Worm (Caenorhabditis elegans) whole organism, early embryonic: ENCODE results near the gene far-3.

Experiments
- B0310.2 ChIP-seq: sonication (generic microtip); optimal IDR thresholded peaks from 2 replicates; lab custom pipeline; 2016; ENCODE audit warnings: mild to moderate bottlenecking, missing genetic modification characterization, missing compliant biosample characterization
- F13C5.2 ChIP-seq: sonication (generic microtip); optimal IDR thresholded peaks from 2 replicates; lab custom pipeline; 2017; ENCODE audit warnings: mild to moderate bottlenecking, missing genetic modification characterization, inconsistent platforms, missing compliant biosample characterization
- aly-1 ChIP-seq: sonication (generic microtip); optimal IDR thresholded peaks from 2 replicates; lab custom pipeline; 2016; ENCODE audit warnings: missing genetic modification characterization, missing compliant biosample characterization
- ama-1 ChIP-seq: fragments of 150-350 bp; optimal IDR thresholded peaks from 2 replicates; lab custom pipeline; 2014
- ceh-13 ChIP-seq: fragments of 200-800 bp; sonication (Bioruptor generic); optimal IDR thresholded peaks from 2 replicates; lab custom pipeline; 2018; ENCODE audit warnings: mild to moderate bottlenecking, missing genetic modification characterization, missing compliant biosample characterization
- ceh-36 ChIP-seq: sonication (generic microtip); optimal IDR thresholded peaks from 2 replicates; lab custom pipeline; 2016; ENCODE audit warnings: missing genetic modification characterization, inconsistent platforms, missing compliant biosample characterization
- ets-7 ChIP-seq: sonication (generic microtip); optimal IDR thresholded peaks from 2 replicates; lab custom pipeline; 2016; ENCODE audit warnings: missing genotype, missing genetic modification characterization, missing compliant biosample characterization
- flt-1 ChIP-seq: fragments of 200-800 bp; sonication (Bioruptor generic); IDR thresholded peaks from 2 replicates; pipeline ENCODE4 v1.3.6; 2022; ENCODE audit warnings: missing genetic modification characterization, missing compliant biosample characterization
- hmbx-1 ChIP-seq: sonication (generic microtip); optimal IDR thresholded peaks from 2 replicates; lab custom pipeline; 2016; ENCODE audit warnings: mild to moderate bottlenecking, missing genetic modification characterization, missing compliant biosample characterization
- hmg-4 ChIP-seq: fragments of 200-800 bp; sonication (Bioruptor generic); optimal IDR thresholded peaks from 2 replicates; lab custom pipeline; 2018; ENCODE audit warnings: mild to moderate bottlenecking, missing genetic modification characterization, missing compliant biosample characterization
- hnd-1 ChIP-seq: sonication (generic microtip); optimal IDR thresholded peaks from 2 replicates; lab custom pipeline; 2016; ENCODE audit warnings: missing genetic modification characterization, missing compliant biosample characterization
- pes-1 ChIP-seq: fragments of 200-800 bp; sonication (Bioruptor generic); IDR thresholded peaks from 2 replicates; pipeline ENCODE4 v1.3.6; 2022; ENCODE audit warnings: missing genetic modification reagents, missing genetic modification characterization, missing compliant biosample characterization
- scrt-1 ChIP-seq: fragments of 200-800 bp; sonication (Bioruptor generic); IDR thresholded peaks from 2 replicates; pipeline ENCODE4 v1.3.6; 2022; ENCODE audit warnings: missing genetic modification characterization, missing compliant biosample characterization
- sea-1 ChIP-seq: fragments of 200-800 bp; sonication (Bioruptor generic); conservative IDR thresholded peaks from 2 replicates; pipeline ENCODE4 v1.3.6; 2022; ENCODE audit warnings: missing genetic modification characterization, missing compliant biosample characterization
- tbx-11 ChIP-seq: fragments of 200-800 bp; sonication (Bioruptor generic); IDR thresholded peaks from 2 replicates; pipeline ENCODE4 v1.3.6; 2022; ENCODE audit warnings: missing genetic modification characterization, missing compliant biosample characterization
- tbx-37 ChIP-seq: fragments of 200-800 bp; sonication (Bioruptor generic); conservative IDR thresholded peaks from 2 replicates; pipeline ENCODE4 v1.3.6; 2022; ENCODE audit warnings: missing genetic modification reagents, missing genetic modification characterization, missing compliant biosample characterization
- tra-4 ChIP-seq: sonication (generic microtip); optimal IDR thresholded peaks from 2 replicates; lab custom pipeline; 2017; ENCODE audit warnings: missing genetic modification characterization, missing compliant biosample characterization

The far-3 gene

ce11 chrV:13022265-13022664 lies 24.9 kb upstream of the far-3 start:
- TF ChIP-seq ceh-36 (tag; lab: Kevin White, UChicago), result no peak
- no peak for TF ChIP-seq ceh-13 (GFP tag; lab: Kevin White, UChicago)
- no peak for TF ChIP-seq B0310.2
- no peak for TF ChIP-seq ama-1 (lab: Kevin White, UChicago)
- no peak for TF ChIP-seq ets-7 (tag; lab: Kevin White, UChicago)
- TF ChIP-seq tra-4 (tag; lab: Kevin White, UChicago), result no peak
- TF ChIP-seq F13C5.2 (tag; lab: Kevin White, UChicago), result no peak
- no peak for TF ChIP-seq tbx-37 (GFP tag; lab: Robert Waterston, UW)
- no peak for TF ChIP-seq flt-1 (GFP tag; lab: Robert Waterston, UW)
- TF ChIP-seq hnd-1 (tag; lab: Kevin White, UChicago), result no peak
- TF ChIP-seq aly-1 (tag; lab: Kevin White, UChicago), result no peak
- no peak for TF ChIP-seq scrt-1 (GFP tag; lab: Robert Waterston, UW)
- TF ChIP-seq hmg-4 (GFP tag; lab: Kevin White, UChicago), result no peak
- TF ChIP-seq hmbx-1 (tag; lab: Kevin White, UChicago), result no peak
- TF ChIP-seq sea-1, result no peak
- TF ChIP-seq pes-1, result no peak
- no peak for TF ChIP-seq tbx-11 (GFP tag; lab: Robert Waterston, UW)

DNA sequence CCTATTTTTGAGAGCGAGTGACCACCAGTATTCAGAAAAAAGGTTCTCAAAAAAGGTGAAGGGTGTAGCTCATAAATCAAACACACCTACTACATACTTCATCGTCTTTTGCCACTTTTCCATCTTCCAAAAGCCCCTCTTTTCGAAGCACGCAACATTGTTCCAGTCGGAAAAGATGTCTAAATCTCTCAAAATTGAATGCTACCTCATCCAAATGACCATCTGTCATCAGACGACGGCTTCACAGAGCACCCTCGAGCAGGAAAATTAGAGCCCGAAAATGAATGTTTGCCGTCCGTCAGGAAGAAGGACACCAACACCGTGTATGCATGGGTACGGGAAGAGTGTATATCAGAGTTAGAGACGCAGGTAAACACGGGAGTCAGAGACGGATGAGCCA lies 24.2 kb upstream of the far-3 start:
- no peak for TF ChIP-seq hmbx-1 (tag; lab: Kevin White, UChicago)
- no peak for TF ChIP-seq scrt-1 (GFP tag; lab: Robert Waterston, UW)
- TF ChIP-seq sea-1, result no peak
- TF ChIP-seq ceh-13 (GFP tag; lab: Kevin White, UChicago), result no peak
- no peak for TF ChIP-seq F13C5.2 (tag; lab: Kevin White, UChicago)
- no peak for TF ChIP-seq ama-1 (lab: Kevin White, UChicago)
- TF ChIP-seq hmg-4 (GFP tag; lab: Kevin White, UChicago), result no peak
- no peak for TF ChIP-seq ets-7 (tag; lab: Kevin White, UChicago)
- no peak for TF ChIP-seq hnd-1 (tag; lab: Kevin White, UChicago)
- TF ChIP-seq aly-1 (tag; lab: Kevin White, UChicago), result no peak
- no peak for TF ChIP-seq tbx-37 (GFP tag; lab: Robert Waterston, UW)
- no peak for TF ChIP-seq tra-4 (tag; lab: Kevin White, UChicago)
- no peak for TF ChIP-seq ceh-36 (tag; lab: Kevin White, UChicago)

ce11 chrV:13020638-13021037 lies 23.3 kb upstream of the far-3 start:
- no peak for TF ChIP-seq flt-1 (GFP tag; lab: Robert Waterston, UW)
- TF ChIP-seq tra-4 (tag; lab: Kevin White, UChicago), result no peak

- TF ChIP-seq F13C5.2 (tag; lab: Kevin White, UChicago) (no peak), hnd-1 (tag; lab: Kevin White, UChicago) (no peak), aly-1 (tag; lab: Kevin White, UChicago) (no peak), hmbx-1 (tag; lab: Kevin White, UChicago) (no peak), ama-1 (lab: Kevin White, UChicago) (no peak), sea-1 (no peak), flt-1 (GFP tag; lab: Robert Waterston, UW) (no peak), B0310.2 (no peak), ceh-13 (GFP tag; lab: Kevin White, UChicago) (no peak)
These were observed 22.7 kb upstream of the far-3 start for ce11 chrV:13020014-13020413.

- TF ChIP-seq F13C5.2 (tag; lab: Kevin White, UChicago), result no peak
These were observed 21.4 kb upstream of the far-3 start, which contains the start of gene fmi-1 for ce11 chrV:13018761-13019160. fmi-1 (plus strand) TSS chrV:13019061.

ce11 chrV:13018233-13018632 lies 20.9 kb upstream of the far-3 start:
- TF ChIP-seq tbx-11 (GFP tag; lab: Robert Waterston, UW) (no peak), pes-1 (no peak), flt-1 (GFP tag; lab: Robert Waterston, UW) (no peak), B0310.2 (no peak), ama-1 (lab: Kevin White, UChicago) (no peak), hnd-1 (tag; lab: Kevin White, UChicago) (no peak), ceh-13 (GFP tag; lab: Kevin White, UChicago) (no peak), scrt-1 (GFP tag; lab: Robert Waterston, UW) (no peak), ceh-36 (tag; lab: Kevin White, UChicago) (no peak), tbx-37 (GFP tag; lab: Robert Waterston, UW) (no peak), ets-7 (tag; lab: Kevin White, UChicago) (no peak)

DNA sequence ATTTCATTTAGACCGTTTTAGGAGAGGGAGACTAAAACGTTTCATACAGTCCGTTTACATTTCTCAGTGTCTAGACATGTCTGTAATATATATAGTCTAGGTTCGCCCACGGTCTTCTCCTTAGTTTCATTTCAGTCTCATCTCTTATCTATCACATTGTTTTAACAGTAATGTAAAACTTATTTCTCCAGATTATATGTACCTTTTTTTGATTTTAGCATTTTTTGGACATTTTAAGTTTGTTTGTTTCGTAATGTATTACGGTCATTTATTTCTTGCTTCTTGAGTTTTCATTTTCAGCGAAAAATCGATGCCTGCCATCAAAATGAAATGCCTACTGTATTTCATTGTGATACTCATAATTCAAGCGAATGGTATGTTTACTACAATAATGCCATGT lies 16.5 kb upstream of the far-3 start, which contains the start of gene F15B9.6:
F15B9.6 (plus strand) TSS at position 301 of the 400 bp plus-strand sequence.
- TF ChIP-seq hnd-1 (tag; lab: Kevin White, UChicago) (no peak), tbx-37 (GFP tag; lab: Robert Waterston, UW) (no peak), ama-1 (lab: Kevin White, UChicago) (no peak), sea-1 (no peak)

DNA sequence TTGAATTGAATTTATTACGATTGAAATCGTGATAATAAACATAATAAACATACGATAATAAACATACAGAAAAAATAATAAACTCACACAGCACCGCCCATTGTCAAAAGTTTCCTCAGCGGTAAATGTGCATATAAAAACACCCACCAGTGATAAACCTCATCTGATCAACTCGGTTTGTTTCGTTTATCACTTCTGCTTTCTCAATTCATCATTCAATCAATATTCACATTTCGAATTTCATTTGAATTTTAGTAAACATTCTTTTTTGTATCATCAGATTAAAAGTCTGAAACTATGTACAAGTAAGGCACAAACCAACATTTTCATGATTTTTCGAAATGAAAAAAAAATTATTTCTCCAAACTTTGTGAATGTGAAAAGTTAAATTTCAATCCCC lies 15.8 kb upstream of the far-3 start, which contains the start of gene try-10:
try-10 (minus strand) TSS at position 101 of the 400 bp plus-strand sequence.
- TF ChIP-seq sea-1 (no peak), aly-1 (tag; lab: Kevin White, UChicago) (no peak), B0310.2 (no peak), ets-7 (tag; lab: Kevin White, UChicago) (no peak), hnd-1 (tag; lab: Kevin White, UChicago) (no peak), F13C5.2 (tag; lab: Kevin White, UChicago) (no peak), tra-4 (tag; lab: Kevin White, UChicago) (no peak), ceh-36 (tag; lab: Kevin White, UChicago) (no peak), tbx-37 (GFP tag; lab: Robert Waterston, UW) (no peak), hmbx-1 (tag; lab: Kevin White, UChicago) (no peak), ceh-13 (GFP tag; lab: Kevin White, UChicago) (no peak), scrt-1 (GFP tag; lab: Robert Waterston, UW) (no peak), tbx-11 (GFP tag; lab: Robert Waterston, UW) (no peak), pes-1 (no peak), ama-1 (lab: Kevin White, UChicago) (no peak), hmg-4 (GFP tag; lab: Kevin White, UChicago) (no peak), flt-1 (GFP tag; lab: Robert Waterston, UW) (no peak)
